Fruit fly (Drosophila melanogaster) whole organism, embryonic: Measurements from ENCODE around the gene GNBP2.
A peak's percentile ranks its signal among the peaks of the same experiment; 100 is the strongest.

Source experiments
- B-H2 ChIP-seq: fragments of 200-800 bp; sonication (Bioruptor generic); optimal IDR thresholded peaks from 2 replicates; lab custom pipeline; 2018; ENCODE audit warnings: missing biosample characterization, mild to moderate bottlenecking, missing genetic modification characterization
- CG12071 ChIP-seq: fragments of 200-800 bp; sonication (Bioruptor generic); optimal IDR thresholded peaks from 3 replicates; lab custom pipeline; 2018; ENCODE audit warnings: missing biosample characterization, mild to moderate bottlenecking, missing genetic modification characterization
- CG12104 ChIP-seq: fragments of 200-800 bp; sonication (Bioruptor generic); optimal IDR thresholded peaks from 3 replicates; lab custom pipeline; 2016; ENCODE audit warnings: missing biosample characterization, missing genetic modification characterization
- CG12236 ChIP-seq: fragments of 200-800 bp; sonication (Bioruptor generic); optimal IDR thresholded peaks from 2 replicates; lab custom pipeline; 2016; ENCODE audit warnings: missing biosample characterization, missing genetic modification characterization
- CG16779 ChIP-seq: fragments of 200-800 bp; sonication (Bioruptor generic); IDR thresholded peaks from 2 replicates; pipeline ENCODE4 v1.3.6; 2022; ENCODE audit warnings: missing biosample characterization, missing genetic modification characterization
- CG18262 ChIP-seq: fragments of 200-800 bp; optimal IDR thresholded peaks from 3 replicates; lab custom pipeline; 2019; ENCODE audit warnings: missing biosample characterization, mild to moderate bottlenecking, missing genetic modification characterization, moderate library complexity
- CG2202 ChIP-seq: fragments of 200-800 bp; sonication (Bioruptor generic); optimal IDR thresholded peaks from 2 replicates; lab custom pipeline; 2018; ENCODE audit warnings: missing biosample characterization, mild to moderate bottlenecking, missing genetic modification characterization
- CG3065 ChIP-seq: fragments of 200-800 bp; sonication (Bioruptor generic); optimal IDR thresholded peaks from 2 replicates; lab custom pipeline; 2016; ENCODE audit warnings: missing biosample characterization, missing genetic modification characterization
- CG33213 ChIP-seq: fragments of 200-800 bp; sonication (Bioruptor generic); optimal IDR thresholded peaks from 3 replicates; lab custom pipeline; 2016; ENCODE audit warnings: missing biosample characterization, missing genetic modification characterization
- CG33557 ChIP-seq: fragments of 200-800 bp; sonication (Bioruptor generic); optimal IDR thresholded peaks from 2 replicates; lab custom pipeline; 2019; ENCODE audit warnings: missing biosample characterization, mild to moderate bottlenecking, missing genetic modification characterization, moderate library complexity
- CG3847 ChIP-seq: fragments of 200-800 bp; sonication (Bioruptor generic); IDR thresholded peaks from 2 replicates; pipeline ENCODE4 v1.3.6; 2022; ENCODE audit warnings: missing biosample characterization, missing genetic modification characterization
- CG4617 ChIP-seq: fragments of 200-800 bp; sonication (Bioruptor generic); optimal IDR thresholded peaks from 3 replicates; lab custom pipeline; 2016; ENCODE audit warnings: missing biosample characterization, missing genetic modification characterization, borderline replicate concordance
- CG7556 ChIP-seq: fragments of 200-800 bp; sonication (Bioruptor generic); optimal IDR thresholded peaks from 2 replicates; lab custom pipeline; 2017; ENCODE audit warnings: missing biosample characterization, mild to moderate bottlenecking, missing genetic modification characterization
- CG7928 ChIP-seq: fragments of 200-800 bp; sonication (Bioruptor generic); optimal IDR thresholded peaks from 2 replicates; lab custom pipeline; 2017; ENCODE audit warnings: missing biosample characterization, mild to moderate bottlenecking, missing genetic modification characterization
- CG8290 ChIP-seq, 3 experiments: fragments of 200-800 bp; sonication (Bioruptor generic); optimal IDR thresholded peaks; 2 replicates each; lab custom pipeline; 2016 to 2019; ENCODE audit warnings: missing biosample characterization in 3 of 3, missing genetic modification characterization in 3 of 3, mild to moderate bottlenecking in 2 of 3, moderate library complexity in 1 of 3
- CG9876 ChIP-seq: fragments of 200-800 bp; sonication (Bioruptor generic); optimal IDR thresholded peaks from 2 replicates; lab custom pipeline; 2016; ENCODE audit warnings: missing biosample characterization, missing genetic modification characterization
- Dad ChIP-seq: fragments of 200-800 bp; sonication (Bioruptor generic); optimal IDR thresholded peaks from 3 replicates; lab custom pipeline; 2016; ENCODE audit warnings: missing biosample characterization, missing genetic modification characterization
- Dek ChIP-seq: fragments of 200-800 bp; sonication (Bioruptor generic); optimal IDR thresholded peaks from 3 replicates; lab custom pipeline; 2019; ENCODE audit warnings: missing biosample characterization, mild to moderate bottlenecking, missing genetic modification characterization, moderate library complexity
- Doc3 ChIP-seq: fragments of 200-800 bp; sonication (Bioruptor generic); IDR thresholded peaks from 3 replicates; pipeline ENCODE4 v1.3.6; 2022; ENCODE audit warnings: missing biosample characterization, missing genetic modification characterization; ENCODE audit not compliant: partially characterized antibody
- Dp ChIP-seq: fragments of 200-800 bp; sonication (Bioruptor generic); optimal IDR thresholded peaks from 2 replicates; lab custom pipeline; 2018; ENCODE audit warnings: missing biosample characterization, mild to moderate bottlenecking, missing genetic modification characterization, moderate library complexity
- E2f2 ChIP-seq: fragments of 200-800 bp; sonication (Bioruptor generic); IDR thresholded peaks from 2 replicates; pipeline ENCODE4 v1.3.6; 2022; ENCODE audit warnings: missing biosample characterization, missing genetic modification characterization
- HLH54F ChIP-seq: fragments of 200-800 bp; sonication (Bioruptor generic); optimal IDR thresholded peaks from 3 replicates; lab custom pipeline; 2016; ENCODE audit warnings: missing biosample characterization, missing genetic modification characterization
- HmgD ChIP-seq: fragments of 200-800 bp; sonication (Bioruptor generic); optimal IDR thresholded peaks from 3 replicates; lab custom pipeline; 2016; ENCODE audit warnings: missing biosample characterization, missing genetic modification characterization
- Jarid2 ChIP-seq: fragments of 200-800 bp; sonication (Bioruptor generic); optimal IDR thresholded peaks from 3 replicates; lab custom pipeline; 2017; ENCODE audit warnings: mild to moderate bottlenecking, missing biosample characterization, missing genetic modification reagents, missing genetic modification characterization
- MTF-1 ChIP-seq: fragments of 200-800 bp; sonication (Bioruptor generic); optimal IDR thresholded peaks from 2 replicates; lab custom pipeline; 2018; ENCODE audit warnings: missing biosample characterization, mild to moderate bottlenecking, missing genetic modification characterization, borderline replicate concordance
- Meics ChIP-seq: fragments of 200-800 bp; sonication (Bioruptor generic); optimal IDR thresholded peaks from 2 replicates; lab custom pipeline; 2017; ENCODE audit warnings: missing biosample characterization, mild to moderate bottlenecking, missing genetic modification characterization
- NC2α ChIP-seq: fragments of 200-800 bp; sonication (Bioruptor generic); optimal IDR thresholded peaks from 2 replicates; lab custom pipeline; 2016; ENCODE audit warnings: missing biosample characterization, missing genetic modification characterization
- Nf-YC ChIP-seq: fragments of 200-800 bp; optimal IDR thresholded peaks from 3 replicates; lab custom pipeline; 2019; ENCODE audit warnings: missing biosample characterization, mild to moderate bottlenecking, missing genetic modification characterization, moderate library complexity
- Oaz ChIP-seq: fragments of 200-800 bp; sonication (Bioruptor generic); IDR thresholded peaks from 2 replicates; pipeline ENCODE4 v1.3.6; 2022; ENCODE audit warnings: missing biosample characterization, missing genetic modification characterization
- Opbp ChIP-seq: fragments of 200-800 bp; sonication (Bioruptor generic); IDR thresholded peaks from 3 replicates; pipeline ENCODE4 v1.3.6; 2022; ENCODE audit warnings: missing biosample characterization, missing genetic modification characterization; ENCODE audit not compliant: partially characterized antibody
- Poxn ChIP-seq: fragments of 200-800 bp; sonication (Bioruptor generic); IDR thresholded peaks from 2 replicates; pipeline ENCODE4 v1.3.6; 2022; ENCODE audit warnings: missing biosample characterization, missing genetic modification characterization
- Rfx ChIP-seq: fragments of 200-800 bp; sonication (Bioruptor generic); IDR thresholded peaks from 2 replicates; pipeline ENCODE4 v1.3.6; 2022; ENCODE audit warnings: missing biosample characterization, missing genetic modification characterization
- Spps ChIP-seq: fragments of 200-800 bp; sonication (Bioruptor generic); optimal IDR thresholded peaks from 2 replicates; lab custom pipeline; 2018; ENCODE audit warnings: missing biosample characterization, mild to moderate bottlenecking, missing genetic modification characterization
- YL-1 ChIP-seq: fragments of 200-800 bp; sonication (Bioruptor generic); optimal IDR thresholded peaks from 3 replicates; lab custom pipeline; 2017; ENCODE audit warnings: missing biosample characterization, mild to moderate bottlenecking, missing genetic modification characterization
- ara ChIP-seq: fragments of 200-800 bp; sonication (Bioruptor generic); IDR thresholded peaks from 2 replicates; pipeline ENCODE4 v1.3.6; 2022; ENCODE audit warnings: missing biosample characterization, missing genetic modification characterization
- bab2 ChIP-seq: fragments of 200-800 bp; sonication (Bioruptor generic); optimal IDR thresholded peaks from 2 replicates; lab custom pipeline; 2016; ENCODE audit warnings: missing biosample characterization, missing genetic modification characterization
- cas ChIP-seq: fragments of 200-800 bp; sonication (Bioruptor generic); IDR thresholded peaks from 2 replicates; pipeline ENCODE4 v1.3.6; 2022; ENCODE audit warnings: missing biosample characterization, missing genetic modification characterization
- grn ChIP-seq: fragments of 200-800 bp; sonication (Bioruptor generic); optimal IDR thresholded peaks from 3 replicates; lab custom pipeline; 2017; ENCODE audit warnings: missing biosample characterization, missing genetic modification characterization
- gro ChIP-seq: fragments of 200-800 bp; sonication (Bioruptor generic); optimal IDR thresholded peaks from 2 replicates; lab custom pipeline; 2016; ENCODE audit warnings: missing biosample characterization, missing genetic modification characterization
- jigr1 ChIP-seq: fragments of 200-800 bp; sonication (Bioruptor generic); IDR thresholded peaks from 3 replicates; pipeline ENCODE4 v1.3.6; 2022; ENCODE audit warnings: missing biosample characterization, missing genetic modification characterization
- kay ChIP-seq: fragments of 200-800 bp; sonication (Bioruptor generic); optimal IDR thresholded peaks from 2 replicates; lab custom pipeline; 2016; ENCODE audit warnings: missing biosample characterization, missing genetic modification characterization
- luna ChIP-seq: fragments of 200-800 bp; sonication (Bioruptor generic); optimal IDR thresholded peaks from 2 replicates; lab custom pipeline; 2016; ENCODE audit warnings: missing biosample characterization, missing genetic modification characterization
- oc ChIP-seq: fragments of 200-800 bp; sonication (Bioruptor generic); optimal IDR thresholded peaks from 2 replicates; lab custom pipeline; 2018; ENCODE audit warnings: missing biosample characterization, mild to moderate bottlenecking, missing genetic modification characterization, moderate library complexity
- phol ChIP-seq: fragments of 200-800 bp; sonication (Bioruptor generic); optimal IDR thresholded peaks from 3 replicates; lab custom pipeline; 2018; ENCODE audit warnings: missing biosample characterization, mild to moderate bottlenecking, missing genetic modification characterization, moderate library complexity
- ranshi ChIP-seq: fragments of 200-800 bp; sonication (Bioruptor generic); IDR thresholded peaks from 2 replicates; pipeline ENCODE4 v1.3.6; 2022; ENCODE audit warnings: missing biosample characterization, missing genetic modification characterization
- sob ChIP-seq: fragments of 200-800 bp; sonication (Bioruptor generic); IDR thresholded peaks from 2 replicates; pipeline ENCODE4 v1.3.6; 2022; ENCODE audit warnings: missing biosample characterization, missing genetic modification characterization
- sr ChIP-seq: fragments of 200-800 bp; sonication (Bioruptor generic); IDR thresholded peaks from 3 replicates; pipeline ENCODE4 v1.3.6; 2022; ENCODE audit warnings: missing biosample characterization, missing genetic modification characterization
- tna ChIP-seq: fragments of 200-800 bp; sonication (Bioruptor generic); IDR thresholded peaks from 2 replicates; pipeline ENCODE4 v1.3.6; 2022; ENCODE audit warnings: missing biosample characterization, missing genetic modification characterization; ENCODE audit not compliant: partially characterized antibody
- vnd ChIP-seq: fragments of 200-800 bp; sonication (Bioruptor generic); IDR thresholded peaks from 3 replicates; pipeline ENCODE4 v1.3.6; 2022; ENCODE audit warnings: missing biosample characterization, missing genetic modification characterization; ENCODE audit not compliant: partially characterized antibody
- wek ChIP-seq: fragments of 200-800 bp; sonication (Bioruptor generic); optimal IDR thresholded peaks from 3 replicates; lab custom pipeline; 2018; ENCODE audit warnings: missing biosample characterization, mild to moderate bottlenecking, missing genetic modification characterization, moderate library complexity

Gene GNBP2

dm6 chr3L:18625786-18626185, 49.4 kb downstream of the GNBP2 start, which contains the start of gene MYPT-75D (continued):
- TF ChIP-seq YL-1 (peak; percentile 28), CG12071 (peak; percentile 32), Spps (no peak), Opbp (GFP tag; lab: Robert Waterston, UW) (peak; percentile 97), tna (GFP tag; lab: Robert Waterston, UW) (peak; percentile 89), gro (GFP tag; lab: Kevin White, UChicago) (peak; percentile 80), phol (tag; lab: Kevin White, UChicago) (peak; percentile 23), CG4617 (no peak), cas (GFP tag; lab: Robert Waterston, UW) (no peak), CG33213 (peak; percentile 30), sob (0 out of 2 replicates have a peak, but pooled peaks have one; percentile 33), CG33557 (peak; percentile 24), CG9876 (GFP tag; lab: Kevin White, UChicago) (no peak), CG8290 (GFP tag; optimal IDR thresholded peaks at IDR 0.05; lab: Kevin White, UChicago) (peak; percentile 16), CG8290 (tag; optimal IDR thresholded peaks at IDR 0.05; lab: Kevin White, UChicago) (peak; percentile 22 to 87), CG12104 (GFP tag; lab: Kevin White, UChicago) (no peak), Dp (GFP tag; lab: Kevin White, UChicago) (peak; percentile 85), Dek (tag; lab: Kevin White, UChicago) (no peak), ara (GFP tag; lab: Robert Waterston, UW) (no peak), NC2α (no peak), Jarid2 (GFP tag; lab: Kevin White, UChicago) (peak; percentile 100), B-H2 (GFP tag; lab: Kevin White, UChicago) (peak; percentile 67), CG7556 (GFP tag; lab: Kevin White, UChicago) (no peak), ranshi (GFP tag; lab: Robert Waterston, UW) (peak; percentile 5; the same call in 1 of the 2 replicates), CG7928 (GFP tag; lab: Kevin White, UChicago) (no peak), wek (GFP tag; lab: Kevin White, UChicago) (peak; percentile 13), CG3065 (GFP tag; lab: Kevin White, UChicago) (no peak), bab2 (no peak), Nf-YC (tag; lab: Kevin White, UChicago) (peak; percentile 20), Rfx (GFP tag; lab: Robert Waterston, UW) (peak; percentile 38; the same call in 1 of the 2 replicates), CG2202 (peak; percentile 35), sr (GFP tag; lab: Robert Waterston, UW) (peak; percentile 54; the same call in 1 of the 3 replicates), Dad (GFP tag; lab: Kevin White, UChicago) (peak; percentile 45), grn (GFP tag; lab: Kevin White, UChicago) (peak; percentile 47), vnd (GFP tag; lab: Robert Waterston, UW) (peak; percentile 72; the same call in 1 of the 3 replicates), kay (GFP tag; lab: Kevin White, UChicago) (no peak), HmgD (peak; percentile 3), Meics (peak; percentile 47), HLH54F (GFP tag; lab: Kevin White, UChicago) (peak; percentile 2), CG18262 (peak; percentile 16), MTF-1 (GFP tag; lab: Kevin White, UChicago) (peak; percentile 30), Doc3 (GFP tag; lab: Robert Waterston, UW) (peak; percentile 92), jigr1 (GFP tag; lab: Robert Waterston, UW) (no peak), CG3847 (no peak), E2f2 (peak; percentile 89), CG16779 (0 out of 2 replicates have a peak, but pooled peaks have one; percentile 35), Oaz (no peak), oc (tag; lab: Kevin White, UChicago) (peak; percentile 4), Poxn (GFP tag; lab: Robert Waterston, UW) (no peak), luna (GFP tag; lab: Kevin White, UChicago) (peak; percentile 30), CG12236 (peak; percentile 25)
